Fruit fly (Drosophila melanogaster): Measurements from ENCODE around the gene mei-38.
A peak's percentile ranks its signal among the peaks of the same experiment; 100 is the strongest.

The mei-38 gene

DNA sequence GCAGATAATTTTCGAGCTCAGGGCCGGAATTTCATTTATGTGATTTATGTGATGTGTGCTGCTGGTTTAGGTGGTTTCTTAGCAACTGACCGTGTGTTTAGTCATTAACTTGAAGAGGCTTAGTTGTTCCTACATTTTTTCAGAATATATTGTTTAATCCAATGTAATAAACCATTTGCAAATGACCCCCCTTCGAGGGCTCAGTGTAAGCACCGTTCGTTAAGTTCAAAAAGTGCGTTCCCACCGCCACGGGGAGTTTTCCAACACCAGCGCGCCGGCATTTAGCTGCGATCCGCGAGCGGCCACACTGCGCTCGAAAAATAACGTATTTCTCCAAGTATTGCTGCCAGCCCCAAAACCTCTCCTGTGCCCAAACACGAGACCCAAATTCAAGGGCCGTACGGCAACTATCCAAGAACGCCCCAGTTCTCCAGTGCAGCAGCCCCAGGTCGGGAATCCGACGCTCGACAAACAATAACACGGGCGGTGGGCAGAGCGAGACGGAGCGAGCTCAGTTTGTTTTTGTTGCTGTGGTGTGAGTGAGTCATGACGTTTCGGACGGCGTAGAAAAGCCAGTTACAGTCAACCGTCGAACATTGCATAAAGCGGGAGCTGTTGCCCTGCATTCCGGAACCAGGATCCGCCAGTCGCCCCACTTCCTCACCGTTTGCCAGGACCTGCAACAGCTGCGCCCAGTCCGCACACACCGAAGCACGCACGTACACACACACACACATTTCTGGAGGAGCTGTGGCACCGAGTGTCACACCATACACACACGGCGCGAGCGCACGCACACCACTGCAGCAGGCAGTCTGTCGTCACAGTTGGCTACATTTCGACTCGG lies 1.6 kb downstream of the mei-38 start, which contains the start of gene rush (continued):
- 0 out of 3 replicates have a peak, but pooled peaks have one; percentile 21 for TF ChIP-seq Aef1 (GFP tag; IDR thresholded peaks at IDR 0.05)
- peak; percentile 81 for TF ChIP-seq CG17186 (GFP tag; optimal IDR thresholded peaks at IDR 0.05)
- TF ChIP-seq CG3407 (GFP tag; optimal IDR thresholded peaks at IDR 0.05), result no peak
- TF ChIP-seq grn (GFP tag; optimal IDR thresholded peaks at IDR 0.05), result no peak
- peak; percentile 85 for TF ChIP-seq gfzf (GFP tag; optimal IDR thresholded peaks at IDR 0.05)
- TF ChIP-seq CG8388 (GFP tag; optimal IDR thresholded peaks at IDR 0.05), result no peak
- no peak for TF ChIP-seq pfk (GFP tag; optimal IDR thresholded peaks at IDR 0.05)
- peak; percentile 63 for TF ChIP-seq CG8478 (optimal IDR thresholded peaks at IDR 0.05)
- no peak for TF ChIP-seq fd64A (GFP tag; optimal IDR thresholded peaks at IDR 0.05)
- TF ChIP-seq tx (GFP tag; optimal IDR thresholded peaks at IDR 0.05), result no peak
- no peak for TF ChIP-seq CG5180 (GFP tag; optimal IDR thresholded peaks at IDR 0.05)
- peak; percentile 53 for TF ChIP-seq BEAF-32 (GFP tag; optimal IDR thresholded peaks at IDR 0.05)
- peak; percentile 63 for TF ChIP-seq row (GFP tag; IDR thresholded peaks at IDR 0.05)
- TF ChIP-seq CG17328 (GFP tag; IDR thresholded peaks at IDR 0.05), result no peak
- TF ChIP-seq repo (GFP tag; optimal IDR thresholded peaks at IDR 0.05), result no peak
- TF ChIP-seq CG43689 (GFP tag; IDR thresholded peaks at IDR 0.05), result no peak
- no peak for TF ChIP-seq wor (GFP tag; IDR thresholded peaks at IDR 0.05)
- TF ChIP-seq jigr1 (GFP tag; IDR thresholded peaks at IDR 0.05), result no peak
- TF ChIP-seq CG8290 (GFP tag; optimal IDR thresholded peaks at IDR 0.05), result no peak
- TF ChIP-seq CG8290 (tag; optimal IDR thresholded peaks at IDR 0.05), result peak in 1 of 2 experiments; percentile 72
- peak; percentile 88 for TF ChIP-seq cg (GFP tag; optimal IDR thresholded peaks at IDR 0.05)
- peak; percentile 6 for TF ChIP-seq CG13296 (GFP tag; optimal IDR thresholded peaks at IDR 0.05)
- no peak for TF ChIP-seq CG4854 (GFP tag; optimal IDR thresholded peaks at IDR 0.05)
- TF ChIP-seq pb (GFP tag; optimal IDR thresholded peaks at IDR 0.05), result no peak
- peak; percentile 58 for TF ChIP-seq Sin3A (optimal IDR thresholded peaks at IDR 0.05)
- peak; percentile 52; the same call in 1 of the 2 replicates for TF ChIP-seq vvl (GFP tag; IDR thresholded peaks at IDR 0.05)
- peak; percentile 41 for TF ChIP-seq CG18599 (GFP tag; optimal IDR thresholded peaks at IDR 0.05)
- TF ChIP-seq nmo (GFP tag; optimal IDR thresholded peaks at IDR 0.05), result peak; percentile 5
- TF ChIP-seq NC2β (GFP tag; optimal IDR thresholded peaks at IDR 0.05), result no peak
- TF ChIP-seq lab (GFP tag; optimal IDR thresholded peaks at IDR 0.05), result peak; percentile 48
- no peak for TF ChIP-seq btn (GFP tag; optimal IDR thresholded peaks at IDR 0.05)
- TF ChIP-seq Drgx (GFP tag; IDR thresholded peaks at IDR 0.05), result no peak; the same call in 1 of the 2 replicates
- TF ChIP-seq lbe (GFP tag; optimal IDR thresholded peaks at IDR 0.05), result no peak
- TF ChIP-seq pho (GFP tag; optimal IDR thresholded peaks at IDR 0.05), result peak; percentile 53
- no peak for TF ChIP-seq Hr39 (optimal IDR thresholded peaks at IDR 0.05)
- TF ChIP-seq GATAe (GFP tag; conservative IDR thresholded peaks at IDR 0.05), result no peak
- no peak for TF ChIP-seq CG6654 (GFP tag; optimal IDR thresholded peaks at IDR 0.05)
- TF ChIP-seq CG1024 (GFP tag; IDR thresholded peaks at IDR 0.05), result no peak
- no peak for TF ChIP-seq dati (GFP tag; IDR thresholded peaks at IDR 0.05)
- peak; percentile 38; the same call in 1 of the 2 replicates for TF ChIP-seq CG13287 (GFP tag; IDR thresholded peaks at IDR 0.05; ENCODE audit: partially characterized antibody)
- no peak for TF ChIP-seq CG12104 (GFP tag; optimal IDR thresholded peaks at IDR 0.05)
- TF ChIP-seq CG42726 (GFP tag; IDR thresholded peaks at IDR 0.05; ENCODE audit: partially characterized antibody), result no peak
- no peak for TF ChIP-seq Lim3 (GFP tag; IDR thresholded peaks at IDR 0.05)
- TF ChIP-seq CG8944 (GFP tag; optimal IDR thresholded peaks at IDR 0.05), result peak; percentile 57
- TF ChIP-seq Mad (GFP tag; optimal IDR thresholded peaks at IDR 0.05), result peak; percentile 8
- no peak for TF ChIP-seq CG2199 (GFP tag; IDR thresholded peaks at IDR 0.05)
- TF ChIP-seq CG17361 (GFP tag; IDR thresholded peaks at IDR 0.05), result 0 out of 3 replicates have a peak, but pooled peaks have one; percentile 24
- no peak for TF ChIP-seq usp (GFP tag; optimal IDR thresholded peaks at IDR 0.05)
- no peak for TF ChIP-seq Ssrp (tag; optimal IDR thresholded peaks at IDR 0.05)
- TF ChIP-seq gsb (GFP tag; IDR thresholded peaks at IDR 0.05), result no peak
- TF ChIP-seq odd (GFP tag; optimal IDR thresholded peaks at IDR 0.05), result no peak
